Fruit fly (Drosophila melanogaster) whole organism, embryonic: Measurements from ENCODE around the gene Dsor1.

ENCODE experiments used
- ATbp ChIP-seq: fragments of 200-800 bp; sonication (Bioruptor generic); optimal IDR thresholded peaks from 2 replicates; lab custom pipeline; 2017; ENCODE audit warnings: missing biosample characterization, mild to moderate bottlenecking, missing genetic modification characterization, missing genetic modification reagents
- Ada2b ChIP-seq: fragments of 200-800 bp; sonication (Bioruptor generic); IDR thresholded peaks from 2 replicates; pipeline ENCODE4 v1.3.6; 2022; ENCODE audit warnings: missing biosample characterization, missing genetic modification characterization
- CG10654 ChIP-seq: fragments of 200-800 bp; sonication (Bioruptor generic); optimal IDR thresholded peaks from 2 replicates; lab custom pipeline; 2016; ENCODE audit warnings: missing biosample characterization, missing genetic modification characterization
- CG10979 ChIP-seq: fragments of 200-800 bp; sonication (Bioruptor generic); optimal IDR thresholded peaks from 2 replicates; lab custom pipeline; 2018; ENCODE audit warnings: missing biosample characterization, mild to moderate bottlenecking, missing genetic modification characterization, moderate library complexity
- CG12391 ChIP-seq: fragments of 200-800 bp; sonication (Bioruptor generic); optimal IDR thresholded peaks from 3 replicates; lab custom pipeline; 2018; ENCODE audit warnings: missing biosample characterization, mild to moderate bottlenecking, missing genetic modification characterization, moderate library complexity
- CG14441 ChIP-seq: fragments of 200-800 bp; sonication (Bioruptor generic); IDR thresholded peaks from 2 replicates; pipeline ENCODE4 v1.3.6; 2022; ENCODE audit warnings: missing biosample characterization, missing genetic modification characterization
- CG15011 ChIP-seq: fragments of 200-800 bp; sonication (Bioruptor generic); optimal IDR thresholded peaks from 3 replicates; lab custom pipeline; 2018; ENCODE audit warnings: missing biosample characterization, mild to moderate bottlenecking, missing genetic modification characterization
- CG17359 ChIP-seq: fragments of 200-800 bp; sonication (Bioruptor generic); optimal IDR thresholded peaks from 3 replicates; lab custom pipeline; 2018; ENCODE audit warnings: missing biosample characterization, mild to moderate bottlenecking, missing genetic modification characterization, moderate library complexity
- CG17385 ChIP-seq: fragments of 200-800 bp; sonication (Bioruptor generic); optimal IDR thresholded peaks from 3 replicates; lab custom pipeline; 2018; ENCODE audit warnings: missing biosample characterization, mild to moderate bottlenecking, missing genetic modification characterization
- CG2120 ChIP-seq: fragments of 200-800 bp; sonication (Bioruptor generic); optimal IDR thresholded peaks from 3 replicates; lab custom pipeline; 2016; ENCODE audit warnings: missing biosample characterization, missing genetic modification characterization
- CG2199 ChIP-seq: fragments of 200-800 bp; sonication (Bioruptor generic); IDR thresholded peaks from 3 replicates; pipeline ENCODE4 v1.3.6; 2022; ENCODE audit warnings: missing biosample characterization, missing genetic modification characterization
- CG2712 ChIP-seq: fragments of 200-800 bp; optimal IDR thresholded peaks from 3 replicates; lab custom pipeline; 2019; ENCODE audit warnings: missing biosample characterization, mild to moderate bottlenecking, missing genetic modification characterization, moderate library complexity
- CG30403 ChIP-seq: fragments of 200-800 bp; sonication (Bioruptor generic); optimal IDR thresholded peaks from 3 replicates; lab custom pipeline; 2016; ENCODE audit warnings: missing biosample characterization, missing genetic modification characterization
- CG4820 ChIP-seq: fragments of 200-800 bp; sonication (Bioruptor generic); optimal IDR thresholded peaks from 3 replicates; lab custom pipeline; 2016; ENCODE audit warnings: missing biosample characterization, missing genetic modification characterization
- CG7839 ChIP-seq: fragments of 200-800 bp; sonication (Bioruptor generic); optimal IDR thresholded peaks from 3 replicates; lab custom pipeline; 2018; ENCODE audit warnings: missing biosample characterization, mild to moderate bottlenecking, missing genetic modification characterization, moderate library complexity
- CG8388 ChIP-seq: fragments of 200-800 bp; sonication (Bioruptor generic); optimal IDR thresholded peaks from 2 replicates; lab custom pipeline; 2019; ENCODE audit warnings: missing biosample characterization, mild to moderate bottlenecking, missing genetic modification characterization, moderate library complexity
- CG9437 ChIP-seq: fragments of 200-800 bp; sonication (Bioruptor generic); optimal IDR thresholded peaks from 2 replicates; lab custom pipeline; 2018; ENCODE audit warnings: missing biosample characterization, mild to moderate bottlenecking, missing genetic modification characterization
- CG9727 ChIP-seq: fragments of 200-800 bp; sonication (Bioruptor generic); optimal IDR thresholded peaks from 3 replicates; lab custom pipeline; 2017; ENCODE audit warnings: missing biosample characterization, mild to moderate bottlenecking, missing genetic modification characterization
- D ChIP-seq, 2 experiments: fragments of 200-800 bp in 1 of 2; fragments of >200 bp in 1 of 2; sonication (Bioruptor generic) in 1 of 2; optimal IDR thresholded peaks; 2 replicates in 1 of 2; 3 replicates in 1 of 2; lab custom pipeline; 2017; ENCODE audit warnings: mild to moderate bottlenecking in 1 of 2, missing biosample characterization in 1 of 2, missing genetic modification characterization in 1 of 2, missing genetic modification reagents in 1 of 2
- E2f1 ChIP-seq: fragments of 200-800 bp; sonication (Bioruptor generic); IDR thresholded peaks from 2 replicates; pipeline ENCODE4 v1.3.6; 2022; ENCODE audit warnings: missing biosample characterization, missing genetic modification characterization
- ERR ChIP-seq: fragments of 200-800 bp; sonication (Bioruptor generic); optimal IDR thresholded peaks from 2 replicates; lab custom pipeline; 2016; ENCODE audit warnings: missing biosample characterization, missing genetic modification characterization
- Eip74EF ChIP-seq, 2 experiments: fragments of 200-800 bp in 1 of 2; fragments of >200 bp in 1 of 2; sonication (Bioruptor generic) in 1 of 2; optimal IDR thresholded peaks; 2 replicates each; lab custom pipeline; 2017 to 2019; ENCODE audit warnings: missing biosample characterization in 2 of 2, missing genetic modification characterization in 2 of 2, mild to moderate bottlenecking in 1 of 2, moderate library complexity in 1 of 2
- Fer2 ChIP-seq: fragments of 200-800 bp; sonication (Bioruptor generic); optimal IDR thresholded peaks from 2 replicates; lab custom pipeline; 2018; ENCODE audit warnings: missing biosample characterization, mild to moderate bottlenecking, missing genetic modification characterization, moderate library complexity
- Hr78 ChIP-seq, 2 experiments: fragments of 200-800 bp in 1 of 2; fragments of >200 bp in 1 of 2; sonication (Bioruptor generic) in 1 of 2; optimal IDR thresholded peaks; 2 replicates each; lab custom pipeline; 2017 to 2019; ENCODE audit warnings: missing biosample characterization in 2 of 2, missing genetic modification characterization in 2 of 2, mild to moderate bottlenecking in 1 of 2, moderate library complexity in 1 of 2
- Optix ChIP-seq: fragments of 200-800 bp; sonication (Bioruptor generic); IDR thresholded peaks from 3 replicates; pipeline ENCODE4 v1.3.6; 2022; ENCODE audit warnings: missing biosample characterization, missing genetic modification characterization
- Sox100B ChIP-seq: fragments of 200-800 bp; sonication (Bioruptor generic); optimal IDR thresholded peaks from 3 replicates; lab custom pipeline; 2018; ENCODE audit warnings: missing biosample characterization, mild to moderate bottlenecking, missing genetic modification characterization
- Taf1 ChIP-seq: fragments of 200-800 bp; sonication (Bioruptor generic); IDR thresholded peaks from 2 replicates; pipeline ENCODE4 v1.3.6; 2022; ENCODE audit warnings: missing biosample characterization, missing genetic modification characterization
- ab ChIP-seq: fragments of 200-800 bp; sonication (Bioruptor generic); optimal IDR thresholded peaks from 2 replicates; lab custom pipeline; 2016; ENCODE audit warnings: missing biosample characterization, missing genetic modification characterization
- az2 ChIP-seq: fragments of 200-800 bp; sonication (Bioruptor generic); optimal IDR thresholded peaks from 3 replicates; lab custom pipeline; 2016; ENCODE audit warnings: missing biosample characterization, missing genetic modification characterization
- bcd ChIP-seq: fragments of 200-800 bp; sonication (Bioruptor generic); optimal IDR thresholded peaks from 2 replicates; lab custom pipeline; 2017; ENCODE audit warnings: missing biosample characterization, mild to moderate bottlenecking, missing genetic modification characterization
- bsh ChIP-seq, 2 experiments: fragments of 200-800 bp; sonication (Bioruptor generic); optimal IDR thresholded peaks; 2 replicates each; lab custom pipeline; 2017 to 2018; ENCODE audit warnings: mild to moderate bottlenecking in 2 of 2, missing biosample characterization in 2 of 2, missing genetic modification characterization in 2 of 2, moderate library complexity in 1 of 2
- btn ChIP-seq: fragments of 200-800 bp; sonication (Bioruptor generic); optimal IDR thresholded peaks from 2 replicates; lab custom pipeline; 2016; ENCODE audit warnings: missing biosample characterization, missing genetic modification characterization
- chif ChIP-seq, 2 experiments: fragments of 200-800 bp; sonication (Bioruptor generic); optimal IDR thresholded peaks; 3 replicates each; lab custom pipeline; 2016; ENCODE audit warnings: missing biosample characterization in 2 of 2, missing genetic modification characterization in 2 of 2
- gem ChIP-seq: fragments of 200-800 bp; sonication (Bioruptor generic); optimal IDR thresholded peaks from 2 replicates; lab custom pipeline; 2019; ENCODE audit warnings: missing biosample characterization, mild to moderate bottlenecking, missing genetic modification characterization, moderate library complexity
- gfzf ChIP-seq: fragments of 200-800 bp; sonication (Bioruptor generic); optimal IDR thresholded peaks from 2 replicates; lab custom pipeline; 2016; ENCODE audit warnings: missing biosample characterization, mild to moderate bottlenecking, missing genetic modification characterization, moderate library complexity
- grau ChIP-seq: fragments of 200-800 bp; optimal IDR thresholded peaks from 3 replicates; lab custom pipeline; 2019; ENCODE audit warnings: missing biosample characterization, mild to moderate bottlenecking, missing genetic modification characterization, moderate library complexity
- gsb-n ChIP-seq: fragments of 200-800 bp; sonication (Bioruptor generic); optimal IDR thresholded peaks from 3 replicates; lab custom pipeline; 2018; ENCODE audit warnings: missing biosample characterization, mild to moderate bottlenecking, missing genetic modification characterization
- lbe ChIP-seq: fragments of 200-800 bp; sonication (Bioruptor generic); optimal IDR thresholded peaks from 2 replicates; lab custom pipeline; 2016; ENCODE audit warnings: missing biosample characterization, mild to moderate bottlenecking, missing genetic modification characterization
- lmd ChIP-seq: fragments of 200-800 bp; sonication (Bioruptor generic); IDR thresholded peaks from 2 replicates; pipeline ENCODE4 v1.3.6; 2022; ENCODE audit warnings: missing biosample characterization, missing genetic modification characterization
- nmo ChIP-seq: fragments of 200-800 bp; sonication (Bioruptor generic); optimal IDR thresholded peaks from 2 replicates; lab custom pipeline; 2018; ENCODE audit warnings: missing biosample characterization, mild to moderate bottlenecking, missing genetic modification characterization, moderate library complexity
- ro ChIP-seq: fragments of 200-800 bp; sonication (Bioruptor generic); IDR thresholded peaks from 2 replicates; pipeline ENCODE4 v1.3.6; 2022; ENCODE audit warnings: missing biosample characterization, missing genetic modification characterization
- sisA ChIP-seq: fragments of 200-800 bp; sonication (Bioruptor generic); IDR thresholded peaks from 2 replicates; pipeline ENCODE4 v1.3.6; 2022; ENCODE audit warnings: missing biosample characterization, missing genetic modification characterization
- stc ChIP-seq: fragments of 200-800 bp; sonication (Bioruptor generic); IDR thresholded peaks from 2 replicates; pipeline ENCODE4 v1.3.6; 2022; ENCODE audit warnings: missing biosample characterization, missing genetic modification characterization
- tgo ChIP-seq: fragments of 200-800 bp; sonication (Bioruptor generic); IDR thresholded peaks from 3 replicates; pipeline ENCODE4 v1.3.6; 2022; ENCODE audit warnings: missing biosample characterization, missing genetic modification characterization
- tin ChIP-seq: fragments of 200-800 bp; sonication (Bioruptor generic); optimal IDR thresholded peaks from 3 replicates; lab custom pipeline; 2016; ENCODE audit warnings: missing biosample characterization, missing genetic modification characterization
- vvl ChIP-seq: fragments of 200-800 bp; sonication (Bioruptor generic); IDR thresholded peaks from 2 replicates; pipeline ENCODE4 v1.3.6; 2022; ENCODE audit warnings: missing biosample characterization, missing genetic modification characterization
- wor ChIP-seq: fragments of 200-800 bp; sonication (Bioruptor generic); IDR thresholded peaks from 2 replicates; pipeline ENCODE4 v1.3.6; 2022; ENCODE audit warnings: missing biosample characterization, missing genetic modification characterization
- zfh1 ChIP-seq: fragments of 200-800 bp; sonication (Bioruptor generic); IDR thresholded peaks from 3 replicates; pipeline ENCODE4 v1.3.6; 2022; ENCODE audit warnings: missing biosample characterization, missing genetic modification characterization

Dsor1 gene

dm6 chrX:9251212-9251877 lies 4.2 kb downstream of the Dsor1 start (continued):
- TF ChIP-seq Optix (GFP tag; lab: Robert Waterston, UW) (peak; percentile 37; the same call in 1 of the 3 replicates), zfh1 (GFP tag; lab: Robert Waterston, UW) (peak; percentile 55; the same call in 2 of the 3 replicates), gsb-n (tag; lab: Kevin White, UChicago) (no peak), CG2712 (tag; lab: Kevin White, UChicago) (peak; percentile 21), CG30403 (GFP tag; lab: Kevin White, UChicago) (peak; percentile 38), gem (tag; lab: Kevin White, UChicago) (peak; percentile 37), Hr78 (GFP tag; optimal IDR thresholded peaks at IDR 0.05; lab: Kevin White, UChicago) (peak in 1 of 2 experiments; percentile 8), bcd (peak; percentile 24), CG14441 (GFP tag; lab: Robert Waterston, UW) (peak; percentile 52), Ada2b (GFP tag; lab: Robert Waterston, UW) (0 out of 2 replicates have a peak, but pooled peaks have one; percentile 19), CG2120 (GFP tag; lab: Kevin White, UChicago) (peak; percentile 1), vvl (GFP tag; lab: Robert Waterston, UW) (0 out of 2 replicates have a peak, but pooled peaks have one; percentile 19), E2f1 (GFP tag; lab: Robert Waterston, UW) (0 out of 2 replicates have a peak, but pooled peaks have one; percentile 9), ATbp (GFP tag; lab: Kevin White, UChicago) (peak; percentile 37), CG8388 (GFP tag; lab: Kevin White, UChicago) (peak; percentile 11), btn (GFP tag; lab: Kevin White, UChicago) (peak; percentile 27), stc (GFP tag; lab: Robert Waterston, UW) (peak; percentile 43; the same call in 1 of the 2 replicates), nmo (GFP tag; lab: Kevin White, UChicago) (peak; percentile 27), lmd (GFP tag; lab: Robert Waterston, UW) (peak; percentile 29; the same call in 1 of the 2 replicates), sisA (0 out of 2 replicates have a peak, but pooled peaks have one; percentile 26), CG12391 (peak; percentile 40), CG4820 (no peak), CG17359 (tag; lab: Kevin White, UChicago) (peak; percentile 30), lbe (GFP tag; lab: Kevin White, UChicago) (peak; percentile 13), CG9727 (GFP tag; lab: Kevin White, UChicago) (peak; percentile 2), az2 (GFP tag; lab: Kevin White, UChicago) (peak; percentile 39), Fer2 (tag; lab: Kevin White, UChicago) (no peak), ab (GFP tag; lab: Kevin White, UChicago) (no peak), CG7839 (peak; percentile 3), ro (GFP tag; lab: Robert Waterston, UW) (no peak), CG17385 (GFP tag; lab: Kevin White, UChicago) (peak; percentile 4), CG2199 (GFP tag; lab: Robert Waterston, UW) (0 out of 3 replicates have a peak, but pooled peaks have one; percentile 42), tgo (peak; percentile 56), CG10654 (GFP tag; lab: Kevin White, UChicago) (peak; percentile 23), Eip74EF (GFP tag; optimal IDR thresholded peaks at IDR 0.05; lab: Kevin White, UChicago) (peak in 1 of 2 experiments; percentile 93), CG9437 (GFP tag; lab: Kevin White, UChicago) (peak; percentile 7), Taf1 (GFP tag; lab: Robert Waterston, UW) (no peak), CG15011 (GFP tag; lab: Kevin White, UChicago) (no peak), tin (GFP tag; lab: Kevin White, UChicago) (peak; percentile 22), ERR (GFP tag; lab: Kevin White, UChicago) (no peak), CG10979 (peak; percentile 34), Sox100B (GFP tag; lab: Kevin White, UChicago) (peak; percentile 34), gfzf (GFP tag; lab: Kevin White, UChicago) (no peak), grau (peak; percentile 25), chif (GFP tag; optimal IDR thresholded peaks at IDR 0.05; lab: Kevin White, UChicago) (peak in 1 of 2 experiments; percentile 4), bsh (GFP tag; optimal IDR thresholded peaks at IDR 0.05; lab: Kevin White, UChicago) (peak; percentile 1 to 37), wor (peak; percentile 30; the same call in 1 of the 2 replicates), D (optimal IDR thresholded peaks at IDR 0.05; lab: Kevin White, UChicago) (no peak), D (GFP tag; optimal IDR thresholded peaks at IDR 0.05; lab: Kevin White, UChicago) (no peak)
